Worm (Caenorhabditis elegans): ENCODE data around the gene oatr-1.

DNA sequence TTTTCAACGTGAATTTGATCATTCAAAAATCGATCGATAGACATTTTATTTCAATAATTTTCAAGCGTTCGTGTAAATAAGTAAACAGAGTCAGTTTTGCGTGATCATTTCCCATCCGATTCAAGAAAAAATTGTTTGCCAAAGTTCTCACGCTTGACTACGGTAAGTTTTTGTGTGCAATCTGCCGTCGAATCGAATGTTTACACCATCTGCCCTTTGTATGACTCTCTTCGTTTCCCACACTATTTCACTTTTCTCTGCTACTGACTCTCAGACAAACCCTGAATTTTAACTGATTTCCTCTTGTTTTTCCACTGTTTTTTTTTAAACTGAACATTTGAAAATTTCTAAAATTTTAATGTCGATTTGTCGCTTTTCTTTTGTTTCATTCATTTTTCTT, 51.2 kb downstream of the oatr-1 start:
- peak; percentile 86 for TF ChIP-seq F13C5.2 (tag; optimal IDR thresholded peaks at IDR 0.05)
- no peak for TF ChIP-seq ceh-36 (tag; optimal IDR thresholded peaks at IDR 0.05)
- no peak for TF ChIP-seq B0310.2 (tag; optimal IDR thresholded peaks at IDR 0.05)
- no peak for TF ChIP-seq hmbx-1 (tag; optimal IDR thresholded peaks at IDR 0.05)
- no peak for TF ChIP-seq hnd-1 (tag; optimal IDR thresholded peaks at IDR 0.05)
- no peak for TF ChIP-seq ama-1 (optimal IDR thresholded peaks at IDR 0.05)
- no peak for TF ChIP-seq flt-1 (GFP tag; IDR thresholded peaks at IDR 0.05)
- no peak for TF ChIP-seq aly-1 (tag; optimal IDR thresholded peaks at IDR 0.05)
- TF ChIP-seq ceh-13 (GFP tag; optimal IDR thresholded peaks at IDR 0.05) = no peak
- TF ChIP-seq tbx-37 (GFP tag; conservative IDR thresholded peaks at IDR 0.05) = no peak
- TF ChIP-seq pes-1 (GFP tag; IDR thresholded peaks at IDR 0.05) = no peak
- TF ChIP-seq ets-7 (tag; optimal IDR thresholded peaks at IDR 0.05) = no peak

Measured in whole organism, early embryonic.